Worm (Caenorhabditis elegans) whole organism, L1 larva: ENCODE data around the gene nspc-9.
A peak's percentile ranks its signal among the peaks of the same experiment; 100 is the strongest.

ENCODE experiments used
- C04F5.9 ChIP-seq: sonication (generic microtip); optimal IDR thresholded peaks from 2 replicates; lab custom pipeline; 2016; ENCODE audit warnings: missing genetic modification characterization, missing compliant biosample characterization
- F16B12.6 ChIP-seq: fragments of 150-350 bp; optimal IDR thresholded peaks from 2 replicates; lab custom pipeline; 2014; ENCODE audit warnings: missing biosample characterization, missing genetic modification characterization
- alr-1 ChIP-seq: fragments of 200-800 bp; sonication (Bioruptor generic); optimal IDR thresholded peaks from 2 replicates; lab custom pipeline; 2018; ENCODE audit warnings: borderline replicate concordance, mild to moderate bottlenecking, missing genetic modification characterization, missing compliant biosample characterization
- blmp-1 ChIP-seq: fragments of 150-350 bp; optimal IDR thresholded peaks from 2 replicates; lab custom pipeline; 2014; ENCODE audit warnings: missing biosample characterization, missing genetic modification characterization
- ceh-63 ChIP-seq: fragments of 200-800 bp; sonication (Bioruptor generic); optimal IDR thresholded peaks from 2 replicates; lab custom pipeline; 2018; ENCODE audit warnings: mild to moderate bottlenecking, missing genetic modification characterization, missing compliant biosample characterization
- ceh-8 ChIP-seq: fragments of 200-800 bp; sonication (Bioruptor generic); optimal IDR thresholded peaks from 2 replicates; lab custom pipeline; 2018; ENCODE audit warnings: mild to moderate bottlenecking, missing genetic modification characterization, moderate library complexity, missing compliant biosample characterization
- ceh-82 ChIP-seq, 3 experiments: fragments of 150-350 bp in 1 of 3; sonication (generic microtip) in 2 of 3; optimal IDR thresholded peaks; 2 replicates each; lab custom pipeline; 2014 to 2017; ENCODE audit warnings: missing biosample characterization in 3 of 3, missing genetic modification characterization in 3 of 3
- ceh-90 ChIP-seq: sonication (generic microtip); optimal IDR thresholded peaks from 2 replicates; lab custom pipeline; 2016; ENCODE audit warnings: missing genetic modification characterization, missing compliant biosample characterization
- ces-1 ChIP-seq: fragments of 150-350 bp; optimal IDR thresholded peaks from 2 replicates; lab custom pipeline; 2014; ENCODE audit warnings: missing biosample characterization, missing genetic modification reagents, missing genetic modification characterization
- dpl-1 ChIP-seq, 3 experiments: fragments of 150-350 bp in 2 of 3; sonication (generic microtip) in 1 of 3; optimal IDR thresholded peaks; 2 replicates each; lab custom pipeline; 2014 to 2017; ENCODE audit warnings: missing biosample characterization in 3 of 3, missing genetic modification characterization in 3 of 3, missing genetic modification reagents in 3 of 3
- dsc-1 ChIP-seq: sonication (generic microtip); optimal IDR thresholded peaks from 2 replicates; lab custom pipeline; 2016; ENCODE audit warnings: mild to moderate bottlenecking, missing genetic modification characterization, missing compliant biosample characterization
- efl-1 ChIP-seq, 4 experiments: fragments of 150-350 bp; optimal IDR thresholded peaks in 3 of 4; peaks in 1 of 4; 1 replicate in 1 of 4; 2 replicates in 3 of 4; lab custom pipeline; 2014; ENCODE audit warnings: missing biosample characterization in 2 of 4, missing genetic modification characterization in 2 of 4, missing genetic modification reagents in 2 of 4
- efl-3 ChIP-seq: fragments of 200-800 bp; sonication (Bioruptor generic); optimal IDR thresholded peaks from 2 replicates; lab custom pipeline; 2018; ENCODE audit warnings: mild to moderate bottlenecking, missing genetic modification characterization, missing compliant biosample characterization
- elt-2 ChIP-seq: sonication (generic microtip); optimal IDR thresholded peaks from 2 replicates; lab custom pipeline; 2016; ENCODE audit warnings: missing genetic modification characterization, mild to moderate bottlenecking, inconsistent platforms, missing compliant biosample characterization, missing genetic modification reagents
- elt-3 ChIP-seq, 6 experiments: fragments of 150-350 bp in 1 of 6; sonication (generic microtip); optimal IDR thresholded peaks; 2 replicates each; lab custom pipeline; 2017 to 2018; ENCODE audit warnings: missing biosample characterization in 6 of 6, missing genetic modification characterization in 6 of 6, inconsistent platforms in 1 of 6
- fkh-4 ChIP-seq: sonication (generic microtip); optimal IDR thresholded peaks from 2 replicates; lab custom pipeline; 2016; ENCODE audit warnings: missing compliant biosample characterization, missing genetic modification characterization, borderline replicate concordance
- fkh-8 ChIP-seq: sonication (generic microtip); optimal IDR thresholded peaks from 2 replicates; lab custom pipeline; 2016; ENCODE audit warnings: mild to moderate bottlenecking, missing genetic modification characterization, missing compliant biosample characterization
- fos-1 ChIP-seq: fragments of 150-350 bp; optimal IDR thresholded peaks from 2 replicates; lab custom pipeline; 2014; ENCODE audit warnings: missing biosample characterization, missing genetic modification characterization
- grh-1 ChIP-seq: fragments of 200-800 bp; sonication (Bioruptor generic); IDR thresholded peaks from 2 replicates; pipeline ENCODE4 v1.3.6; 2022; ENCODE audit warnings: missing genetic modification reagents, missing genetic modification characterization, missing compliant biosample characterization
- hlh-4 ChIP-seq: sonication (generic microtip); optimal IDR thresholded peaks from 2 replicates; lab custom pipeline; 2016; ENCODE audit warnings: mild to moderate bottlenecking, missing genetic modification characterization, missing compliant biosample characterization
- hpl-2 ChIP-seq: fragments of 150-350 bp; optimal IDR thresholded peaks from 2 replicates; lab custom pipeline; 2014; ENCODE audit warnings: missing biosample characterization, missing genetic modification reagents, missing genetic modification characterization
- isw-1 ChIP-seq: fragments of 200-800 bp; sonication (Bioruptor generic); IDR thresholded peaks from 2 replicates; pipeline ENCODE4 v1.3.6; 2022; ENCODE audit warnings: missing genetic modification characterization, missing compliant biosample characterization
- jun-1 ChIP-seq: fragments of 150-350 bp; optimal IDR thresholded peaks from 2 replicates; lab custom pipeline; 2014; ENCODE audit warnings: missing biosample characterization, missing genetic modification reagents, missing genetic modification characterization
- lin-15B ChIP-seq: fragments of 150-350 bp; sonication (generic microtip); optimal IDR thresholded peaks from 3 replicates; lab custom pipeline; 2014; ENCODE audit warnings: missing biosample characterization, missing genetic modification characterization
- lin-35 ChIP-seq, 2 experiments: fragments of 150-350 bp; optimal IDR thresholded peaks; 2 replicates each; lab custom pipeline; 2014; ENCODE audit warnings: missing biosample characterization in 2 of 2, missing genetic modification characterization in 2 of 2, missing genetic modification reagents in 2 of 2
- mab-9 ChIP-seq: fragments of 200-800 bp; sonication (Bioruptor generic); IDR thresholded peaks from 2 replicates; pipeline ENCODE4 v1.3.6; 2022; ENCODE audit warnings: missing genetic modification reagents, missing genetic modification characterization, missing compliant biosample characterization
- mdl-1 ChIP-seq, 2 experiments: fragments of 150-350 bp; optimal IDR thresholded peaks; 2 replicates each; lab custom pipeline; 2014 to 2017; ENCODE audit warnings: missing biosample characterization in 2 of 2, missing genetic modification characterization in 2 of 2, inconsistent platforms in 1 of 2
- mep-1 ChIP-seq: fragments of 150-350 bp; optimal IDR thresholded peaks from 2 replicates; lab custom pipeline; 2014; ENCODE audit warnings: missing biosample characterization, missing genetic modification characterization
- nhr-20 ChIP-seq: sonication (generic microtip); optimal IDR thresholded peaks from 2 replicates; lab custom pipeline; 2016; ENCODE audit warnings: mild to moderate bottlenecking, missing genetic modification characterization, missing compliant biosample characterization
- nhr-237 ChIP-seq: fragments of 150-350 bp; optimal IDR thresholded peaks from 2 replicates; lab custom pipeline; 2014; ENCODE audit warnings: missing biosample characterization, missing genetic modification characterization
- nhr-71 ChIP-seq: sonication (generic microtip); optimal IDR thresholded peaks from 2 replicates; lab custom pipeline; 2016; ENCODE audit warnings: mild to moderate bottlenecking, missing genetic modification characterization, moderate library complexity, missing compliant biosample characterization
- nhr-77 ChIP-seq: fragments of 150-350 bp; optimal IDR thresholded peaks from 2 replicates; lab custom pipeline; 2014; ENCODE audit warnings: missing biosample characterization, missing genetic modification characterization
- nhr-84 ChIP-seq: sonication (generic microtip); optimal IDR thresholded peaks from 2 replicates; lab custom pipeline; 2017; ENCODE audit warnings: missing biosample characterization, missing genetic modification characterization
- nhr-85 ChIP-seq: sonication (generic microtip); peaks from one replicate; lab custom pipeline; 2016; ENCODE audit warnings: missing genetic modification characterization, inconsistent platforms, missing compliant biosample characterization
- nhr-90 ChIP-seq: sonication (generic microtip); optimal IDR thresholded peaks from 2 replicates; lab custom pipeline; 2016; ENCODE audit warnings: mild to moderate bottlenecking, missing genetic modification characterization, missing compliant biosample characterization; ENCODE audit not compliant: poor library complexity
- pag-3 ChIP-seq: sonication (generic microtip); optimal IDR thresholded peaks from 2 replicates; lab custom pipeline; 2017; ENCODE audit warnings: missing genetic modification characterization, mild to moderate bottlenecking, missing compliant biosample characterization, antibody characterized with exemption, borderline replicate concordance; ENCODE audit not compliant: insufficient read depth
- pqm-1 ChIP-seq: sonication (generic microtip); optimal IDR thresholded peaks from 3 replicates; lab custom pipeline; 2017; ENCODE audit warnings: missing biosample characterization, missing genetic modification characterization
- rnt-1 ChIP-seq: sonication (generic microtip); optimal IDR thresholded peaks from 2 replicates; lab custom pipeline; 2016; ENCODE audit warnings: mild to moderate bottlenecking, missing genetic modification characterization, moderate library complexity, missing compliant biosample characterization
- skn-1 ChIP-seq: fragments of 150-350 bp; optimal IDR thresholded peaks from 2 replicates; lab custom pipeline; 2014; ENCODE audit warnings: missing biosample characterization, missing genetic modification characterization
- snu-23 ChIP-seq: sonication (generic microtip); optimal IDR thresholded peaks from 2 replicates; lab custom pipeline; 2016; ENCODE audit warnings: missing genetic modification characterization, missing compliant biosample characterization
- sox-4 ChIP-seq: sonication (generic microtip); optimal IDR thresholded peaks from 2 replicates; lab custom pipeline; 2016; ENCODE audit warnings: missing genetic modification characterization, missing compliant biosample characterization
- tbx-2 ChIP-seq: sonication (generic microtip); optimal IDR thresholded peaks from 2 replicates; lab custom pipeline; 2016; ENCODE audit warnings: missing genetic modification characterization, missing compliant biosample characterization
- tlp-1 ChIP-seq: fragments of 150-350 bp; optimal IDR thresholded peaks from 2 replicates; lab custom pipeline; 2014; ENCODE audit warnings: missing biosample characterization, missing genetic modification characterization
- unc-130 ChIP-seq: fragments of 150-350 bp; optimal IDR thresholded peaks from 2 replicates; lab custom pipeline; 2017; ENCODE audit warnings: missing biosample characterization, missing genetic modification characterization, inconsistent platforms
- unc-30 ChIP-seq: sonication (generic microtip); optimal IDR thresholded peaks from 2 replicates; lab custom pipeline; 2017; ENCODE audit warnings: missing biosample characterization, missing genetic modification characterization
- unc-62 ChIP-seq: fragments of 150-350 bp; optimal IDR thresholded peaks from 2 replicates; lab custom pipeline; 2014; ENCODE audit warnings: missing biosample characterization, missing genetic modification reagents, missing genetic modification characterization
- unc-86 ChIP-seq: sonication (generic microtip); optimal IDR thresholded peaks from 2 replicates; lab custom pipeline; 2016; ENCODE audit warnings: missing genetic modification characterization, missing compliant biosample characterization

nspc-9 gene

DNA sequence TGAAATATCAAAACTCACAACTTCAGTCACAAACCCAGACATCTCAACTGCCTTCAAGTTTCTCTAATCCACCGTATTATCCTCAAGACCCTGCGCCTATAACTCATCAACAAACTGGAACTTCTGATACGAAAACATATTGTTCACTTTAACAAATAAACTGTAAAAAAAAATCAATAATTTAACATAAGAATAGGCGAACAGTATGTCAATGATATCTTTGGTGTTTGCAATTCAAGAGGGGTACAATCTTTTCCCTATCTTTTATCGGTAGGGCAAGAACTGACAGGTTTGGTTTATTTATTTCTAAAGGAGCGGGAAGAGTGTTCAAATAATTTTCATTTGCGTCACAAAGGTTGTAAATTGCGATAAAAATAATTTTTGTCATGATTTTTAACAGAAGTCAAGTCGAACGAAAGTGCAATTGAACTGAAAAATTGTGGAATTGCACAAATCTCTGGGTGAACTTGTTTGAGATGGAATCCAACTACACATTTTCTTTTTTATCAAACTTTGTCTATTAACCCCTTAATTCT lies 19.8 kb upstream of the nspc-9 start (continued):
- TF ChIP-seq nhr-90 (tag; lab: Kevin White, UChicago) (peak; percentile 99), nhr-71 (tag; lab: Kevin White, UChicago) (peak; percentile 98), hlh-4 (tag; lab: Kevin White, UChicago) (peak; percentile 59), skn-1 (tag; lab: Kevin White, UChicago) (peak; percentile 98), fkh-8 (peak; percentile 94), grh-1 (GFP tag; lab: Robert Waterston, UW) (peak; percentile 92), lin-15B (no peak), ceh-63 (GFP tag; lab: Kevin White, UChicago) (peak; percentile 77), dpl-1 (GFP tag; optimal IDR thresholded peaks at IDR 0.05; lab: Kevin White, UChicago) (peak; percentile 55 to 67 (median 65)), unc-86 (tag; lab: Kevin White, UChicago) (peak; percentile 66), unc-30 (tag; lab: Kevin White, UChicago) (no peak), C04F5.9 (tag; lab: Kevin White, UChicago) (peak; percentile 93), dsc-1 (peak; percentile 100), efl-1 (optimal IDR thresholded peaks at IDR 0.05; lab: Kevin White, UChicago) (peak; percentile 80 to 83), efl-1 (GFP tag; optimal IDR thresholded peaks at IDR 0.05 in 1 of 2; lab: Kevin White, UChicago) (peak; percentile 52 to 96), isw-1 (GFP tag; lab: Robert Waterston, UW) (peak; percentile 82), nhr-237 (tag; lab: Kevin White, UChicago) (peak; percentile 98), mab-9 (peak; percentile 92), lin-35 (GFP tag; optimal IDR thresholded peaks at IDR 0.05; lab: Kevin White, UChicago) (peak; percentile 56 to 93), ceh-90 (tag; lab: Kevin White, UChicago) (peak; percentile 15), elt-3 (tag; optimal IDR thresholded peaks at IDR 0.05; lab: Kevin White, UChicago) (peak in 4 of 6 experiments; percentile 54 to 100 (median 89)), efl-3 (peak; percentile 67), hpl-2 (GFP tag; lab: Kevin White, UChicago) (peak; percentile 94), ceh-82 (tag; optimal IDR thresholded peaks at IDR 0.05; lab: Kevin White, UChicago) (peak; percentile 90 to 97 (median 97)), mdl-1 (tag; optimal IDR thresholded peaks at IDR 0.05; lab: Kevin White, UChicago) (peak in 1 of 2 experiments; percentile 86), tlp-1 (no peak), F16B12.6 (tag; lab: Kevin White, UChicago) (no peak), blmp-1 (peak; percentile 54), unc-62 (no peak), nhr-77 (peak; percentile 99), nhr-20 (tag; lab: Kevin White, UChicago) (peak; percentile 98), nhr-85 (tag; lab: Kevin White, UChicago) (peak; percentile 98), fkh-4 (tag; lab: Kevin White, UChicago) (peak; percentile 88)

DNA sequence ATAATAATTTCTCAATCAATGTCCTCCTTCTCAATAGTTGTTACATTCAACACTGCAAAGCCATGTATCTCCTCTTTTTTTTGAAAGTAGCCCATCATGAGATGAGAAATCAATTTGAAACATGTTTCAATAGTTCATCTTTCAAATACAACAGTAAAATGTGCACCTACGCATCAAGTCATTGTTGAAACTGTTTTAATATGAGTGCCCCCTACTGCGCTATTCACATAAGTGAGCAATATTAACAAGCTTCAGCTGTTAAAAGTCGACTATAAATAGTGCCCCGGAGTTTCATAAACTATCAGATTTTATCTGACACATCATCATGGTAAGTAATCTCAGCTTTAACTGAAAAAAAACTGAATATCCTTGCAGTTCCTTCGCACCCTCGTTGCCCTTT lies 17.3 kb upstream of the nspc-9 start, which contains the start of the genes nspc-15 and F19H6.6:
TSS of gene nspc-15 (plus strand) at position 301 of the 400 bp plus-strand sequence.
TSS of gene F19H6.6 (plus strand) at position 384 of the 400 bp plus-strand sequence.
- no peak for TF ChIP-seq sox-4 (tag; lab: Kevin White, UChicago)
- TF ChIP-seq skn-1 (tag; lab: Kevin White, UChicago): no peak
- TF ChIP-seq pqm-1 (tag; lab: Kevin White, UChicago): no peak
- no peak for TF ChIP-seq jun-1 (tag; lab: Kevin White, UChicago)

DNA sequence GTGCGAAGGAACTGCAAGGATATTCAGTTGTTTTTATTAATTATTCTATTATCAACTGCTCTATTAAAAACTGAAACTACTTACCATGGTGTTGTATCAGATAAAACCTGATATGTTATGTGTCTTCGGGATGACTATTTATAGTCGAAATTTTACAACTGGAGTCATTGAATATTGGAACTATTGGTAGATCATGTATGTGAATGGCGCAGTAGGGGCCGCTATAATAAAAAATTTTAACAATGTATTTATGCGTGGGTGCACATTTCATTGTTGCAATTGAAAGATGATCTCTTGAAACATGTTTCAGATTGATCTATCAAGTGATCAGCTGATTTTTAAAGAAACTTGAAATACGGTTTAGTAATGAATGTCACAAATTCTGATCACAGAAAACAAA lies 15.8 kb upstream of the nspc-9 start, which contains the start of gene nspc-14:
TSS of gene nspc-14 (minus strand) at position 101 of the 400 bp plus-strand sequence.
- TF ChIP-seq ceh-8 (GFP tag; lab: Kevin White, UChicago) (no peak), rnt-1 (no peak), fkh-8 (no peak), tbx-2 (no peak), C04F5.9 (tag; lab: Kevin White, UChicago) (no peak), pag-3 (no peak), nhr-84 (tag; lab: Kevin White, UChicago) (no peak), ces-1 (GFP tag; lab: Kevin White, UChicago) (no peak), snu-23 (GFP tag; lab: Kevin White, UChicago) (no peak), fos-1 (tag; lab: Kevin White, UChicago) (no peak), lin-15B (no peak), mep-1 (tag; lab: Kevin White, UChicago) (no peak), elt-2 (tag; lab: Kevin White, UChicago) (no peak), nhr-77 (no peak), alr-1 (tag; lab: Kevin White, UChicago) (no peak), isw-1 (GFP tag; lab: Robert Waterston, UW) (no peak), unc-130 (tag; lab: Kevin White, UChicago) (no peak)
